Worm (Caenorhabditis elegans) whole organism, mixed stage, embryonic: ENCODE measurements around the gene F35F10.5.

Source experiments
- ces-1 ChIP-seq: fragments of 150-350 bp; optimal IDR thresholded peaks from 2 replicates; lab custom pipeline; 2014; ENCODE audit warnings: missing biosample characterization, missing genetic modification reagents, missing genetic modification characterization
- cnd-1 ChIP-seq: fragments of 200-800 bp; sonication (Bioruptor generic); optimal IDR thresholded peaks from 2 replicates; lab custom pipeline; 2018; ENCODE audit warnings: mild to moderate bottlenecking, missing genetic modification characterization, missing compliant biosample characterization
- lin-13 ChIP-seq: fragments of 150-350 bp; optimal IDR thresholded peaks from 2 replicates; lab custom pipeline; 2014; ENCODE audit warnings: missing biosample characterization, missing genetic modification characterization
- mab-5 ChIP-seq: fragments of 150-350 bp; optimal IDR thresholded peaks from 2 replicates; lab custom pipeline; 2014; ENCODE audit warnings: missing biosample characterization, missing genetic modification characterization
- nhr-12 ChIP-seq: fragments of 150-350 bp; optimal IDR thresholded peaks from 2 replicates; lab custom pipeline; 2014; ENCODE audit warnings: missing biosample characterization, missing genetic modification characterization
- nhr-76 ChIP-seq: sonication (generic microtip); optimal IDR thresholded peaks from 2 replicates; lab custom pipeline; 2017; ENCODE audit warnings: missing biosample characterization, missing genetic modification characterization
- sptf-1 ChIP-seq: sonication (generic microtip); optimal IDR thresholded peaks from 2 replicates; lab custom pipeline; 2017; ENCODE audit warnings: mild to moderate bottlenecking, missing genetic modification characterization, moderate library complexity, missing compliant biosample characterization
- unc-62 ChIP-seq: fragments of 150-350 bp; optimal IDR thresholded peaks from 2 replicates; lab custom pipeline; 2014; ENCODE audit warnings: missing biosample characterization, missing genetic modification reagents, missing genetic modification characterization
- ztf-11 ChIP-seq: fragments of 150-350 bp; optimal IDR thresholded peaks from 2 replicates; lab custom pipeline; 2014; ENCODE audit warnings: missing biosample characterization, missing genetic modification characterization

DNA sequence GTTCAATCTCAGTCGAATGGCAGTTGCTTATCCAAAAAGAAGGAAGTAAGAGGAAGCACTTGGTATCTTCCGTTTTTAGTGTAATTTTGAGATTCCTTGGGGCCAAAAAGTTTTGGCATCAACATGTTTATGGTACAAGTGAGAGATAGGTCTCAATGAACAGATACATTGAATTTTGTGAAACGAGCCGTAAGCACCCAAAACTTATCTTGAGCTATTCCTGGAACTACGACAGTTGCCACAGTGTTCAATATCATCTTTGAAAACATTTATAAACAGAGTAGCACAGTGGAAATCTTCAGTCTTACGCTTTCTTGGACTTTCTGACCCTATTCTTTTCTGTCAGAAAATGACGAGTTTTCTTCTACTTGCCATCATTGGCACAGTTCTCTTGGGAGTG is 9.7 kb upstream of the F35F10.5 start, which contains the start of gene T28A11.3:
- no peak for TF ChIP-seq nhr-12 (tag; lab: Kevin White, UChicago)
- no peak for TF ChIP-seq unc-62 (GFP tag; lab: Kevin White, UChicago)
- no peak for TF ChIP-seq lin-13
- no peak for TF ChIP-seq cnd-1 (tag; lab: Kevin White, UChicago)
- TF ChIP-seq ces-1: no peak
- no peak for TF ChIP-seq sptf-1 (tag; lab: Kevin White, UChicago)
- no peak for TF ChIP-seq ztf-11 (tag; lab: Kevin White, UChicago)
- no peak for TF ChIP-seq nhr-76 (tag; lab: Kevin White, UChicago)
- TF ChIP-seq mab-5: no peak
